Worm (Caenorhabditis elegans) whole organism, L1 larva: ENCODE measurements around the gene lgc-37.

Experiments
- C04F5.9 ChIP-seq: sonication (generic microtip); optimal IDR thresholded peaks from 2 replicates; lab custom pipeline; 2016; ENCODE audit warnings: missing genetic modification characterization, missing compliant biosample characterization
- C16A3.4 ChIP-seq: fragments of 150-350 bp; optimal IDR thresholded peaks from 2 replicates; lab custom pipeline; 2014; ENCODE audit warnings: missing biosample characterization, missing genetic modification characterization
- F16B12.6 ChIP-seq: fragments of 150-350 bp; optimal IDR thresholded peaks from 2 replicates; lab custom pipeline; 2014; ENCODE audit warnings: missing biosample characterization, missing genetic modification characterization
- aha-1 ChIP-seq: fragments of 150-350 bp; optimal IDR thresholded peaks from 2 replicates; lab custom pipeline; 2014; ENCODE audit warnings: missing biosample characterization, missing genetic modification characterization
- aly-2 ChIP-seq: fragments of 150-350 bp; optimal IDR thresholded peaks from 2 replicates; lab custom pipeline; 2014; ENCODE audit warnings: missing biosample characterization, missing genetic modification characterization
- ama-1 ChIP-seq: fragments of 150-350 bp; optimal IDR thresholded peaks from 2 replicates; lab custom pipeline; 2014
- ceh-63 ChIP-seq: fragments of 200-800 bp; sonication (Bioruptor generic); optimal IDR thresholded peaks from 2 replicates; lab custom pipeline; 2018; ENCODE audit warnings: mild to moderate bottlenecking, missing genetic modification characterization, missing compliant biosample characterization
- ces-1 ChIP-seq: fragments of 150-350 bp; optimal IDR thresholded peaks from 2 replicates; lab custom pipeline; 2014; ENCODE audit warnings: missing biosample characterization, missing genetic modification reagents, missing genetic modification characterization
- dpl-1 ChIP-seq, 3 experiments: fragments of 150-350 bp in 2 of 3; sonication (generic microtip) in 1 of 3; optimal IDR thresholded peaks; 2 replicates each; lab custom pipeline; 2014 to 2017; ENCODE audit warnings: missing biosample characterization in 3 of 3, missing genetic modification characterization in 3 of 3, missing genetic modification reagents in 3 of 3
- efl-1 ChIP-seq, 4 experiments: fragments of 150-350 bp; optimal IDR thresholded peaks in 3 of 4; peaks in 1 of 4; 1 replicate in 1 of 4; 2 replicates in 3 of 4; lab custom pipeline; 2014; ENCODE audit warnings: missing biosample characterization in 2 of 4, missing genetic modification characterization in 2 of 4, missing genetic modification reagents in 2 of 4
- elt-2 ChIP-seq: sonication (generic microtip); optimal IDR thresholded peaks from 2 replicates; lab custom pipeline; 2016; ENCODE audit warnings: missing genetic modification characterization, mild to moderate bottlenecking, inconsistent platforms, missing compliant biosample characterization, missing genetic modification reagents
- elt-3 ChIP-seq, 6 experiments: fragments of 150-350 bp in 1 of 6; sonication (generic microtip); optimal IDR thresholded peaks; 2 replicates each; lab custom pipeline; 2017 to 2018; ENCODE audit warnings: missing biosample characterization in 6 of 6, missing genetic modification characterization in 6 of 6, inconsistent platforms in 1 of 6
- fkh-8 ChIP-seq: sonication (generic microtip); optimal IDR thresholded peaks from 2 replicates; lab custom pipeline; 2016; ENCODE audit warnings: mild to moderate bottlenecking, missing genetic modification characterization, missing compliant biosample characterization
- lin-13 ChIP-seq: fragments of 150-350 bp; optimal IDR thresholded peaks from 2 replicates; lab custom pipeline; 2014; ENCODE audit warnings: missing biosample characterization, missing genetic modification reagents, missing genetic modification characterization
- lin-35 ChIP-seq, 2 experiments: fragments of 150-350 bp; optimal IDR thresholded peaks; 2 replicates each; lab custom pipeline; 2014; ENCODE audit warnings: missing biosample characterization in 2 of 2, missing genetic modification characterization in 2 of 2, missing genetic modification reagents in 2 of 2
- lsy-2 ChIP-seq, 2 experiments: fragments of 150-350 bp; optimal IDR thresholded peaks; 2 replicates each; lab custom pipeline; 2014; ENCODE audit warnings: missing biosample characterization in 2 of 2, missing genetic modification characterization in 2 of 2
- nhr-11 ChIP-seq: fragments of 150-350 bp; optimal IDR thresholded peaks from 2 replicates; lab custom pipeline; 2014; ENCODE audit warnings: missing biosample characterization, missing genetic modification characterization
- nhr-12 ChIP-seq: sonication (generic microtip); optimal IDR thresholded peaks from 2 replicates; lab custom pipeline; 2017; ENCODE audit warnings: missing biosample characterization, missing genetic modification characterization
- nhr-237 ChIP-seq: fragments of 150-350 bp; optimal IDR thresholded peaks from 2 replicates; lab custom pipeline; 2014; ENCODE audit warnings: missing biosample characterization, missing genetic modification characterization
- nhr-84 ChIP-seq: sonication (generic microtip); optimal IDR thresholded peaks from 2 replicates; lab custom pipeline; 2017; ENCODE audit warnings: missing biosample characterization, missing genetic modification characterization
- nhr-85 ChIP-seq: sonication (generic microtip); peaks from one replicate; lab custom pipeline; 2016; ENCODE audit warnings: missing genetic modification characterization, inconsistent platforms, missing compliant biosample characterization
- sup-37 ChIP-seq: fragments of 200-800 bp; sonication (Bioruptor generic); optimal IDR thresholded peaks from 2 replicates; lab custom pipeline; 2018; ENCODE audit warnings: mild to moderate bottlenecking, missing genetic modification characterization, missing compliant biosample characterization
- swsn-7 ChIP-seq: sonication (generic microtip); optimal IDR thresholded peaks from 2 replicates; lab custom pipeline; 2016; ENCODE audit warnings: missing genetic modification characterization, missing compliant biosample characterization
- tbx-2 ChIP-seq: sonication (generic microtip); optimal IDR thresholded peaks from 2 replicates; lab custom pipeline; 2016; ENCODE audit warnings: missing genetic modification characterization, missing compliant biosample characterization
- unc-86 ChIP-seq: sonication (generic microtip); optimal IDR thresholded peaks from 2 replicates; lab custom pipeline; 2016; ENCODE audit warnings: missing genetic modification characterization, missing compliant biosample characterization
- unc-98 ChIP-seq: fragments of 200-800 bp; sonication (Bioruptor generic); IDR thresholded peaks from 2 replicates; pipeline ENCODE4 v1.3.6; 2022; ENCODE audit warnings: missing genetic modification characterization, missing compliant biosample characterization
- vab-15 ChIP-seq: sonication (generic microtip); optimal IDR thresholded peaks from 2 replicates; lab custom pipeline; 2017; ENCODE audit warnings: missing genotype, mild to moderate bottlenecking, missing genetic modification characterization, missing compliant biosample characterization

lgc-37 gene

ce11 chrIII:12784854-12785253 lies at the start of gene lgc-37:
Gene lgc-37 (plus strand): TSS chrIII:12785154.
- TF ChIP-seq C04F5.9 (tag; lab: Kevin White, UChicago): no peak

DNA sequence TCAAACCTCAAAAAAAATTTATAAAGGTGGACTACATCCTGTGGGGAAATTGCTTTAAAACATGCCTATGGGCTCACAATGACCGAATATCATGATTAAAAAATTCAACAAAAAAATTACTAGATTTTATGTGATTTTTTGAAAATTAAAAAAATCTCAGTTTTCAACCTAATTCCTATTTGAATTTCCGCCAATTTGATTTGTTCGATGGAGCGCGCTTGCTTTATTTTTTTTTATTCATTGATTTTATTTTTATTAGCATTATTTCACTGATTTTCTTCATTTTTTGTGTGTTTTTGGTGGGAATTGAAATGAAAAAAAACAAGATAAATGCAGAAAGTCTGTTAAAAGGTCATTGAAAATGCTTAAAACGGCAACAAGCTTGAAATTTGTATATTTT lies 46.0 kb upstream of the lgc-37 start:
- TF ChIP-seq nhr-237 (no peak), swsn-7 (tag; lab: Kevin White, UChicago) (no peak), efl-1 (optimal IDR thresholded peaks at IDR 0.05; lab: Kevin White, UChicago) (peak in 1 of 2 experiments; percentile 69), efl-1 (GFP tag; optimal IDR thresholded peaks at IDR 0.05 in 1 of 2; lab: Kevin White, UChicago) (peak; percentile 72 to 96), lin-35 (GFP tag; optimal IDR thresholded peaks at IDR 0.05; lab: Kevin White, UChicago) (peak in 1 of 2 experiments; percentile 81), dpl-1 (GFP tag; optimal IDR thresholded peaks at IDR 0.05; lab: Kevin White, UChicago) (peak; percentile 19 to 58 (median 55)), aly-2 (peak; percentile 8)

DNA sequence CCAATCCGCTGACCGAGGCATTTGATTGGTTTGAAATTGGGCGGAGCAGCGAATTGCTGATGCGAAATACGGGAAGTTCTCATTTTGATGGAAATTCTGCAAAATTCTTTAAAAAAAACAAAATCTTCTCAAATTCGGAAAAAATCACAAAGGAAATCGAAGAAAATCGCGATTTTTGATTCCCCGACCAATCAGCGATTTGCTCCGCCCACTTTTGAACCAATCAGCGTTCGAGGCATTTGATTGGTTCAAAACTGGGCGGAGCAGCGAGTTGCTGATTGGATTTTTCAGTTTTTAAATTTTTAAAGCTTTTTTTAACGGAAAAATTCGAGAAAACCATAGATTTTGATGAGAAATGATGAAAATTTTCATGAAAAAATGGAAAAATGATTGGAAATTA lies 44.6 kb upstream of the lgc-37 start:
- TF ChIP-seq sup-37 (GFP tag; lab: Kevin White, UChicago) (no peak), lin-13 (GFP tag; lab: Kevin White, UChicago) (no peak), vab-15 (tag; lab: Kevin White, UChicago) (no peak), tbx-2 (tag; lab: Kevin White, UChicago) (no peak), lin-35 (GFP tag; optimal IDR thresholded peaks at IDR 0.05; lab: Kevin White, UChicago) (no peak), C04F5.9 (tag; lab: Kevin White, UChicago) (no peak), unc-86 (no peak), nhr-12 (tag; lab: Kevin White, UChicago) (no peak)

ce11 chrIII:12743515-12743914 lies 41.4 kb upstream of the lgc-37 start:
- TF ChIP-seq unc-98 (GFP tag; lab: Robert Waterston, UW) (no peak), efl-1 (optimal IDR thresholded peaks at IDR 0.05; lab: Kevin White, UChicago) (no peak), efl-1 (GFP tag; optimal IDR thresholded peaks at IDR 0.05 in 1 of 2; lab: Kevin White, UChicago) (peak in 1 of 2 experiments; percentile 43), ama-1 (lab: Kevin White, UChicago) (no peak)

DNA sequence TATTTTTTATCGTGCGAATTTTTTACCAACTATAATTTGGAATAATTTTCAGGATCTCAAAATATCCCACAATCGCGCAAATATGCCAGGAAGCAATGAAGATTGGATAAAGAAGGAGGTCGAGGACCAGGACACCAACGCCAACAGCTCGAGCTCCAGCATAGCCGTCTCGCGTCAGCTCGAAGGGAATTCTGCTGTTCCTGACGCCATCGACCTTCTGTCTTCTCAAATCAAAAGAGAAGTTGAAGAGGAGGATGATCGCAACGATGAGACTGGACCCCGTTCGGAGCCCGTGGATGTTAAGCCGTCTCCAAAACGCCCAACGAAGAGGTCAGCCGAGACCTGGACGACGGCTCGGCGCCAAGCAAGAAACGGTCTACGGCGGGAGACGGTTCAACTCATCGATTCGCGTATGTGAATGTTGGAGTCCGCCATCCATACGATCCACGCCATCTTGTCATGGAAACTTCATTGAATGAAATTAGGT lies 38.5 kb upstream of the lgc-37 start, which contains the start of gene Y111B2A.21:
TSS of gene Y111B2A.21 (plus strand) at position 51 of the 487 bp plus-strand sequence.
- TF ChIP-seq aha-1 (tag; lab: Kevin White, UChicago) (no peak), nhr-12 (tag; lab: Kevin White, UChicago) (no peak), ces-1 (GFP tag; lab: Kevin White, UChicago) (no peak), efl-1 (optimal IDR thresholded peaks at IDR 0.05; lab: Kevin White, UChicago) (no peak), efl-1 (GFP tag; optimal IDR thresholded peaks at IDR 0.05 in 1 of 2; lab: Kevin White, UChicago) (peak in 1 of 2 experiments; percentile 80), lsy-2 (tag; optimal IDR thresholded peaks at IDR 0.05; lab: Kevin White, UChicago) (no peak), nhr-84 (tag; lab: Kevin White, UChicago) (no peak)

DNA sequence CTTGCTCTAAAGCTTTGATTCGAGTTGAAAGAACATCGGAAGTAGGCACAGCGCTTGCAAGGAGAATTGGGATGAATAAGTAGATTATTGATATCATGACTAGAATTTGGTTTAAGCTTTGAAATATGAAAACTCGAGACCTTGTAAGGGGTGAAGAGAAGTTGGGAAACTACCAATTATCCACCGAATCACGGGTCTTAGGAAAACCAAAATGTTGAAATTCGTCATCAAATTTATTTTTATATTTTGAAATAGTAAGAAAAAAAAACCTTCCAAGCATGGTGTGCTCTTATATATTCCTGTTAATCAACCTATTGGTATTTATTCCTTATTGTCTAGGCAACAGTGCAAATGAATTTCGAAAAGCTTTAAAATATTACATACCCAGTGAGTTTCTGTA lies 34.1 kb upstream of the lgc-37 start, which contains the start of the genes irld-60 and irld-20:
TSS of gene irld-60 (minus strand) at position 101 of the 400 bp plus-strand sequence.
TSS of gene irld-20 (plus strand) at position 279 of the 400 bp plus-strand sequence.
- TF ChIP-seq lin-35 (GFP tag; optimal IDR thresholded peaks at IDR 0.05; lab: Kevin White, UChicago) (no peak), C16A3.4 (tag; lab: Kevin White, UChicago) (no peak), elt-2 (tag; lab: Kevin White, UChicago) (no peak), nhr-85 (tag; lab: Kevin White, UChicago) (peak; percentile 14), C04F5.9 (tag; lab: Kevin White, UChicago) (no peak), tbx-2 (tag; lab: Kevin White, UChicago) (no peak)

DNA sequence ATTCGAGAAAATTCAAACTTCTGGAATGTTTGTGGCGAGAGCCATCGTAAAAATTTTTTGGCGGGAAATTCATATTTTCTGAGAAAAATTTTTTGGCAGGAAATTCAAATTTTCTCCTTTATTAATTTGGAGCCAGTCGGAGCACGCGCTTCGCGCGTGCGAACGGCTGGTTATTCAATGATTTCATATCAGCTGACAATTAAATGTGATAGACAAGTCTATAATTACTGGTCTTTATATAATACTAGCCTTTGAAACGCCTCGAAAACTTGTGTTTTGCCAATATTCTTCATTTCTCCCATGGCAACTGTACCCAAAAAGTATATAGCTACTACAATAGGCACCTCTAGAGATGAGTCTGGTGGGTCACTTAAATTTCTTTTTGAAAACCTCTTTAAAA lies 29.9 kb upstream of the lgc-37 start, which contains the start of gene srw-10:
TSS of gene srw-10 (plus strand) at position 301 of the 400 bp plus-strand sequence.
- TF ChIP-seq F16B12.6 (tag; lab: Kevin White, UChicago) (no peak), fkh-8 (tag; lab: Kevin White, UChicago) (peak; percentile 0)

DNA sequence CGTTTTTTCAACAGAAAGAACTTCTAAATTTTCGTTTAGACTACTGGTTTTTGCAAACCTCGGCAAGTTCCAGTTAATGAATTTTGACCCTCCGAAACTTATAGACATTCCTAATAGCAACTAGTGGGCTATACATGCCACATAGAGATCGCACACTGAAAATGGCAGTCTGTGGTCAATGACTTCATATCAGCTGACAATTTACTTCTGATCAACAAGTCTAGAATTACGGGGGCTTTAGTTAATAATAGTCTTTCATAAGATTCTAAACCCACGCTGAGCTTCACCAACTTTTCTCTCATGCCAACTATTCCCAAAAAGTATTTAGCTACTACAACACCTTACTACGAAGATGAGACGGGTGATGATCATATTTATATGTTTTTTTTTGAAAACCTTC lies 27.6 kb upstream of the lgc-37 start, which contains the start of gene srw-9:
TSS of gene srw-9 (plus strand) at position 301 of the 400 bp plus-strand sequence.
- no peak for TF ChIP-seq ceh-63 (GFP tag; lab: Kevin White, UChicago)
- TF ChIP-seq nhr-11 (tag; lab: Kevin White, UChicago): no peak
- no peak for TF ChIP-seq elt-3 (tag; optimal IDR thresholded peaks at IDR 0.05; lab: Kevin White, UChicago)
